Worm (Caenorhabditis elegans): ENCODE data around the gene srh-213.

srh-213 gene

ce11 chrV:3581034-3581433, 13.8 kb downstream of the srh-213 start:
- TF ChIP-seq zfh-2 (GFP tag; conservative IDR thresholded peaks at IDR 0.05) (no peak), attf-5 (GFP tag; optimal IDR thresholded peaks at IDR 0.05) (peak; percentile 2)

ce11 chrV:3580385-3580784, 14.5 kb downstream of the srh-213 start:
- TF ChIP-seq madf-3 (GFP tag; IDR thresholded peaks at IDR 0.05), result 0 out of 2 replicates have a peak, but pooled peaks have one; percentile 9
- no peak for TF ChIP-seq B0035.1 (tag; optimal IDR thresholded peaks at IDR 0.05)
- TF ChIP-seq Y56A3A.18 (GFP tag; IDR thresholded peaks at IDR 0.05), result peak; percentile 23; the same call in 1 of the 2 replicates

DNA sequence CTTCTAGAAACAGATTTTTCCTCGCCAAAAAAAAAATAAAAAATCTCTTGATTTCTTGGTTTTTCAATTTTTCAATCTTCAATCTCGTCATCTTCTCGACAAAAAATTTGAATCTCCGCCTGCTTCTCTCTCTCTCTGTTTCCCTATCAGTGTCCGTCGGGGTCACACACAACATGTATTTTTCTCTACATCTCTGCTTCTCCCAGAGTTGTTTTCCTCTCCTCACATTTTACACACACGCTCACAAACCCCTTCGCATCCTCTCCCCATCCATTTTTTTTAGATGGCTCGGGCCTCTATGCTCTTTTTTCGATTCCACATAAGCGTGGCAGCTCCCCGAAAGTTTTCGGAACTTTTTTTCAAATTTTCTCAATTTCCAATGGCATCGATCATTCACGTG, 15.0 kb downstream of the srh-213 start:
- TF ChIP-seq nhr-27 (tag; optimal IDR thresholded peaks at IDR 0.05) (no peak), ama-1 (optimal IDR thresholded peaks at IDR 0.05) (peak; percentile 49), ama-1 (GFP tag; optimal IDR thresholded peaks at IDR 0.05) (no peak), aptf-3 (GFP tag; IDR thresholded peaks at IDR 0.05) (no peak), ccch-3 (GFP tag; optimal IDR thresholded peaks at IDR 0.05) (no peak), attf-6 (GFP tag; IDR thresholded peaks at IDR 0.05) (no peak), repo-1 (tag; optimal IDR thresholded peaks at IDR 0.05) (no peak), cebp-1 (GFP tag; IDR thresholded peaks at IDR 0.05) (no peak), cebp-1 (tag; optimal IDR thresholded peaks at IDR 0.05) (peak; percentile 45), ceh-27 (GFP tag; optimal IDR thresholded peaks at IDR 0.05) (no peak), C06A6.2 (GFP tag; conservative IDR thresholded peaks at IDR 0.05) (no peak), ceh-40 (GFP tag; IDR thresholded peaks at IDR 0.05) (no peak), aptf-2 (GFP tag; conservative IDR thresholded peaks at IDR 0.05) (no peak), let-526 (GFP tag; IDR thresholded peaks at IDR 0.05) (no peak), lin-54 (GFP tag; optimal IDR thresholded peaks at IDR 0.05) (peak; percentile 11), nhr-120 (GFP tag; IDR thresholded peaks at IDR 0.05) (no peak), B0336.3 (GFP tag; IDR thresholded peaks at IDR 0.05) (no peak), unc-62 (GFP tag; optimal IDR thresholded peaks at IDR 0.05) (no peak), dpl-1 (GFP tag; optimal IDR thresholded peaks at IDR 0.05) (no peak), lsl-1 (GFP tag; optimal IDR thresholded peaks at IDR 0.05) (no peak), F49E8.2 (tag; optimal IDR thresholded peaks at IDR 0.05; ENCODE audit: insufficient read depth) (no peak), rec-8 (tag; optimal IDR thresholded peaks at IDR 0.05) (no peak), hrde-1 (tag; optimal IDR thresholded peaks at IDR 0.05; ENCODE audit: borderline replicate concordance) (no peak), xnd-1 (tag; optimal IDR thresholded peaks at IDR 0.05) (no peak), madf-8 (GFP tag; conservative IDR thresholded peaks at IDR 0.05) (no peak), ztf-26 (tag; optimal IDR thresholded peaks at IDR 0.05) (no peak), snpc-1.1 (tag; optimal IDR thresholded peaks at IDR 0.05; ENCODE audit: insufficient read depth) (no peak), C17E4.6 (GFP tag; IDR thresholded peaks at IDR 0.05) (no peak), F23B12.7 (tag; optimal IDR thresholded peaks at IDR 0.05; ENCODE audit: insufficient read depth) (no peak), Y53G8AR.9 (GFP tag; conservative IDR thresholded peaks at IDR 0.05) (no peak), ekl-4 (GFP tag; IDR thresholded peaks at IDR 0.05) (no peak), D2030.7 (GFP tag; IDR thresholded peaks at IDR 0.05) (no peak), hmg-1.2 (GFP tag; IDR thresholded peaks at IDR 0.05) (peak; percentile 51), F57C9.4 (tag; optimal IDR thresholded peaks at IDR 0.05) (no peak), atf-7 (tag; optimal IDR thresholded peaks at IDR 0.05) (peak; percentile 12), somi-1 (GFP tag; optimal IDR thresholded peaks at IDR 0.05) (peak; percentile 31), athp-1 (tag; optimal IDR thresholded peaks at IDR 0.05) (no peak), nfyb-1 (GFP tag; IDR thresholded peaks at IDR 0.05) (no peak), tlf-1 (GFP tag; optimal IDR thresholded peaks at IDR 0.05) (no peak), ceh-58 (GFP tag; IDR thresholded peaks at IDR 0.05) (no peak), hlh-26 (GFP tag; conservative IDR thresholded peaks at IDR 0.05) (no peak), ceh-79 (tag; optimal IDR thresholded peaks at IDR 0.05) (no peak)
